Fruit fly (Drosophila melanogaster) whole organism, embryonic: ENCODE measurements around the gene Gnpat.

ENCODE experiments used
- CG12104 ChIP-seq: fragments of 200-800 bp; sonication (Bioruptor generic); optimal IDR thresholded peaks from 3 replicates; lab custom pipeline; 2016; ENCODE audit warnings: missing biosample characterization, missing genetic modification characterization
- CG12391 ChIP-seq: fragments of 200-800 bp; sonication (Bioruptor generic); optimal IDR thresholded peaks from 3 replicates; lab custom pipeline; 2018; ENCODE audit warnings: missing biosample characterization, mild to moderate bottlenecking, missing genetic modification characterization, moderate library complexity
- CG13894 ChIP-seq: fragments of 200-800 bp; sonication (Bioruptor generic); optimal IDR thresholded peaks from 3 replicates; lab custom pipeline; 2018; ENCODE audit warnings: missing biosample characterization, mild to moderate bottlenecking, missing genetic modification characterization, moderate library complexity
- CG15269 ChIP-seq: fragments of 200-800 bp; sonication (Bioruptor generic); optimal IDR thresholded peaks from 2 replicates; lab custom pipeline; 2018; ENCODE audit warnings: missing biosample characterization, mild to moderate bottlenecking, missing genetic modification characterization, moderate library complexity
- CG15479 ChIP-seq: fragments of 200-800 bp; sonication (Bioruptor generic); optimal IDR thresholded peaks from 3 replicates; lab custom pipeline; 2019; ENCODE audit warnings: missing biosample characterization, mild to moderate bottlenecking, missing genetic modification characterization, moderate library complexity
- CG17359 ChIP-seq: fragments of 200-800 bp; sonication (Bioruptor generic); optimal IDR thresholded peaks from 3 replicates; lab custom pipeline; 2018; ENCODE audit warnings: missing biosample characterization, mild to moderate bottlenecking, missing genetic modification characterization, moderate library complexity
- CG2129 ChIP-seq: fragments of 200-800 bp; sonication (Bioruptor generic); IDR thresholded peaks from 2 replicates; pipeline ENCODE4 v1.3.6; 2022; ENCODE audit warnings: missing biosample characterization, missing genetic modification characterization; ENCODE audit not compliant: partially characterized antibody
- CG3281 ChIP-seq: fragments of 200-800 bp; sonication (Bioruptor generic); optimal IDR thresholded peaks from 3 replicates; lab custom pipeline; 2017; ENCODE audit warnings: missing biosample characterization, mild to moderate bottlenecking, missing genetic modification characterization
- CG7786 ChIP-seq: fragments of 200-800 bp; sonication (Bioruptor generic); optimal IDR thresholded peaks from 2 replicates; lab custom pipeline; 2016; ENCODE audit warnings: missing biosample characterization, missing genetic modification characterization
- Chrac-16 ChIP-seq: fragments of 200-800 bp; sonication (Bioruptor generic); optimal IDR thresholded peaks from 3 replicates; lab custom pipeline; 2016; ENCODE audit warnings: missing biosample characterization, missing genetic modification characterization
- Nf-YC ChIP-seq: fragments of 200-800 bp; optimal IDR thresholded peaks from 3 replicates; lab custom pipeline; 2019; ENCODE audit warnings: missing biosample characterization, mild to moderate bottlenecking, missing genetic modification characterization, moderate library complexity
- Sin3A ChIP-seq: fragments of >200 bp; optimal IDR thresholded peaks from 2 replicates; lab custom pipeline; 2018
- Tbp ChIP-seq: fragments of >200 bp; optimal IDR thresholded peaks from 2 replicates; lab custom pipeline; 2018; ENCODE audit warnings: missing biosample characterization, missing genetic modification characterization
- bcd ChIP-seq: fragments of 200-800 bp; sonication (Bioruptor generic); optimal IDR thresholded peaks from 2 replicates; lab custom pipeline; 2017; ENCODE audit warnings: missing biosample characterization, mild to moderate bottlenecking, missing genetic modification characterization
- chinmo ChIP-seq: fragments of 200-800 bp; sonication (Bioruptor generic); IDR thresholded peaks from 4 replicates; pipeline ENCODE4 v1.3.6; 2022; ENCODE audit warnings: missing biosample characterization, missing genetic modification characterization; ENCODE audit not compliant: partially characterized antibody
- exex ChIP-seq: fragments of 200-800 bp; sonication (Bioruptor generic); optimal IDR thresholded peaks from 4 replicates; lab custom pipeline; 2018; ENCODE audit warnings: missing biosample characterization, mild to moderate bottlenecking, missing genetic modification characterization, moderate library complexity
- mirr ChIP-seq: fragments of 200-800 bp; sonication (Bioruptor generic); optimal IDR thresholded peaks from 3 replicates; lab custom pipeline; 2018; ENCODE audit warnings: missing biosample characterization, mild to moderate bottlenecking, missing genetic modification characterization
- p53 ChIP-seq: fragments of 200-800 bp; sonication (Bioruptor generic); optimal IDR thresholded peaks from 2 replicates; lab custom pipeline; 2016; ENCODE audit warnings: missing biosample characterization, missing genetic modification characterization
- peb ChIP-seq: fragments of 200-800 bp; sonication (Bioruptor generic); IDR thresholded peaks from 2 replicates; pipeline ENCODE4 v1.3.6; 2022; ENCODE audit warnings: missing biosample characterization, missing genetic modification characterization
- pros ChIP-seq: fragments of 200-800 bp; sonication (Bioruptor generic); optimal IDR thresholded peaks from 3 replicates; lab custom pipeline; 2019; ENCODE audit warnings: missing biosample characterization, mild to moderate bottlenecking, missing genetic modification characterization, moderate library complexity
- sens ChIP-seq: fragments of 200-800 bp; sonication (Bioruptor generic); peaks from one replicate; lab custom pipeline; 2016; ENCODE audit warnings: missing biosample characterization, missing genetic modification characterization
- vfl ChIP-seq: fragments of 200-800 bp; sonication (Bioruptor generic); optimal IDR thresholded peaks from 2 replicates; lab custom pipeline; 2016; ENCODE audit warnings: missing biosample characterization, missing genetic modification characterization
- z ChIP-seq: fragments of 200-800 bp; sonication (Bioruptor generic); IDR thresholded peaks from 3 replicates; pipeline ENCODE4 v1.3.6; 2022; ENCODE audit warnings: missing biosample characterization, missing genetic modification characterization

The Gnpat gene

dm6 chr3R:25445546-25446400, 45.0 kb downstream of the Gnpat start (continued):
- TF ChIP-seq Tbp (GFP tag; lab: Kevin White, UChicago) (no peak), peb (GFP tag; lab: Robert Waterston, UW) (peak; percentile 59; the same call in 1 of the 2 replicates), CG7786 (GFP tag; lab: Kevin White, UChicago) (peak; percentile 9), CG13894 (tag; lab: Kevin White, UChicago) (no peak), Sin3A (lab: Kevin White, UChicago) (no peak), CG12391 (tag; lab: Kevin White, UChicago) (peak; percentile 76), p53 (GFP tag; lab: Kevin White, UChicago) (no peak), Chrac-16 (GFP tag; lab: Kevin White, UChicago) (peak; percentile 72), CG2129 (GFP tag; lab: Robert Waterston, UW) (no peak)

- no peak for TF ChIP-seq CG12104 (GFP tag; lab: Kevin White, UChicago)
- peak; percentile 35 for TF ChIP-seq exex (tag; lab: Kevin White, UChicago)
- TF ChIP-seq, all 482 proteins: peak for 1
Observed at dm6 chr3R:25438353-25438986, 52.3 kb downstream of the Gnpat start.

- TF ChIP-seq sens: peak; percentile 35
- peak; percentile 95 for TF ChIP-seq pros
- TF ChIP-seq chinmo: peak; percentile 83; the same call in 3 of the 4 replicates
- no peak for TF ChIP-seq CG3281 (GFP tag; lab: Kevin White, UChicago)
- peak; percentile 30 for TF ChIP-seq Nf-YC (tag; lab: Kevin White, UChicago)
- no peak for TF ChIP-seq CG15479 (GFP tag; lab: Kevin White, UChicago)
- no peak for TF ChIP-seq bcd (GFP tag; lab: Kevin White, UChicago)
- no peak for TF ChIP-seq CG17359
- TF ChIP-seq z (GFP tag; lab: Robert Waterston, UW): peak; percentile 69; the same call in 1 of the 3 replicates
- TF ChIP-seq CG15269 (tag; lab: Kevin White, UChicago): peak; percentile 70
- TF ChIP-seq vfl (GFP tag; lab: Kevin White, UChicago): no peak
- no peak for TF ChIP-seq mirr (GFP tag; lab: Kevin White, UChicago)
Observed at dm6 chr3R:25437254-25437810, 53.4 kb downstream of the Gnpat start.
